Fruit fly (Drosophila melanogaster): ENCODE measurements around the gene CG1486.
A peak's percentile ranks its signal among the peaks of the same experiment; 100 is the strongest.

The CG1486 gene

dm6 chrX:21319202-21319772 lies 4.6 kb upstream of the CG1486 start, which contains the start of the genes SLIRP1 and anox (continued):
- TF ChIP-seq CG2678 (tag; optimal IDR thresholded peaks at IDR 0.05) (peak; percentile 95), CG1024 (GFP tag; IDR thresholded peaks at IDR 0.05) (no peak), az2 (GFP tag; optimal IDR thresholded peaks at IDR 0.05) (peak; percentile 85), eve (GFP tag; optimal IDR thresholded peaks at IDR 0.05) (no peak), tna (GFP tag; IDR thresholded peaks at IDR 0.05; ENCODE audit: partially characterized antibody) (no peak), CG11696 (GFP tag; IDR thresholded peaks at IDR 0.05) (no peak), schlank (tag; optimal IDR thresholded peaks at IDR 0.05) (peak; percentile 67), mirr (GFP tag; optimal IDR thresholded peaks at IDR 0.05) (peak; percentile 58), gsb (GFP tag; IDR thresholded peaks at IDR 0.05) (peak; percentile 58), CG3726 (GFP tag; IDR thresholded peaks at IDR 0.05) (peak; percentile 48; the same call in 1 of the 3 replicates), CG3995 (GFP tag; optimal IDR thresholded peaks at IDR 0.05) (peak; percentile 43), CG14441 (GFP tag; IDR thresholded peaks at IDR 0.05) (peak; percentile 79), CG33213 (GFP tag; optimal IDR thresholded peaks at IDR 0.05) (peak; percentile 45), CG1792 (GFP tag; optimal IDR thresholded peaks at IDR 0.05) (peak; percentile 18), CG10654 (GFP tag; optimal IDR thresholded peaks at IDR 0.05) (peak; percentile 84), CG3065 (GFP tag; optimal IDR thresholded peaks at IDR 0.05) (peak; percentile 73), HLHmδ (GFP tag; optimal IDR thresholded peaks at IDR 0.05) (no peak), CG18476 (GFP tag; optimal IDR thresholded peaks at IDR 0.05) (peak; percentile 80), jing (GFP tag; optimal IDR thresholded peaks at IDR 0.05) (no peak), nom (GFP tag; optimal IDR thresholded peaks at IDR 0.05) (peak; percentile 75), Bgb (GFP tag; IDR thresholded peaks at IDR 0.05; ENCODE audit: partially characterized antibody) (no peak), Stat92E (GFP tag; optimal IDR thresholded peaks at IDR 0.05) (peak in 1 of 3 experiments; percentile 46), peb (GFP tag; IDR thresholded peaks at IDR 0.05) (peak; percentile 70)

dm6 chrX:21322289-21322981 lies 1.4 kb upstream of the CG1486 start:
- TF ChIP-seq Meics (GFP tag; optimal IDR thresholded peaks at IDR 0.05) (peak; percentile 82), CG10209 (GFP tag; optimal IDR thresholded peaks at IDR 0.05) (peak; percentile 64), dmrt99B (tag; optimal IDR thresholded peaks at IDR 0.05) (peak; percentile 81), gem (tag; optimal IDR thresholded peaks at IDR 0.05) (peak; percentile 4), hkb (optimal IDR thresholded peaks at IDR 0.05) (no peak), hkb (GFP tag; IDR thresholded peaks at IDR 0.05) (peak; percentile 42; the same call in 1 of the 2 replicates), al (GFP tag; IDR thresholded peaks at IDR 0.05) (peak; percentile 7; the same call in 1 of the 2 replicates), toy (GFP tag; IDR thresholded peaks at IDR 0.05) (no peak), CG6689 (GFP tag; IDR thresholded peaks at IDR 0.05) (peak; percentile 46), Rfx (GFP tag; IDR thresholded peaks at IDR 0.05) (peak; percentile 47), CG11695 (GFP tag; IDR thresholded peaks at IDR 0.05) (peak; percentile 60; the same call in 1 of the 3 replicates), CG4820 (GFP tag; optimal IDR thresholded peaks at IDR 0.05) (peak; percentile 14), CG4730 (GFP tag; IDR thresholded peaks at IDR 0.05) (peak; percentile 29; the same call in 1 of the 2 replicates), mirr (GFP tag; optimal IDR thresholded peaks at IDR 0.05) (peak; percentile 39), row (GFP tag; IDR thresholded peaks at IDR 0.05) (peak; percentile 46; the same call in 2 of the 3 replicates), CG18262 (tag; optimal IDR thresholded peaks at IDR 0.05) (peak; percentile 74), CG11085 (GFP tag; IDR thresholded peaks at IDR 0.05) (no peak), trem (tag; optimal IDR thresholded peaks at IDR 0.05) (peak; percentile 13), slbo (GFP tag; IDR thresholded peaks at IDR 0.05) (peak; percentile 27; the same call in 1 of the 2 replicates), B-H2 (GFP tag; optimal IDR thresholded peaks at IDR 0.05) (peak; percentile 57), CG17361 (GFP tag; IDR thresholded peaks at IDR 0.05) (peak; percentile 88), cwo (GFP tag; optimal IDR thresholded peaks at IDR 0.05) (peak; percentile 92), Atf6 (GFP tag; IDR thresholded peaks at IDR 0.05) (peak; percentile 47; the same call in 1 of the 2 replicates), amos (GFP tag; IDR thresholded peaks at IDR 0.05; ENCODE audit: partially characterized antibody) (no peak), C15 (GFP tag; IDR thresholded peaks at IDR 0.05) (no peak), HHEX (GFP tag; optimal IDR thresholded peaks at IDR 0.05) (peak; percentile 65), CG18476 (GFP tag; optimal IDR thresholded peaks at IDR 0.05) (peak; percentile 46), Oaz (GFP tag; IDR thresholded peaks at IDR 0.05) (no peak)
